Worm (Caenorhabditis elegans) whole organism, midembryonic: ENCODE measurements around the gene F58E6.13.

ENCODE experiments used
- cog-1 ChIP-seq: sonication (generic microtip); optimal IDR thresholded peaks from 2 replicates; lab custom pipeline; 2016; ENCODE audit warnings: missing genetic modification characterization, missing compliant biosample characterization
- ztf-29 ChIP-seq: fragments of 200-800 bp; sonication (Bioruptor generic); IDR thresholded peaks from 2 replicates; pipeline ENCODE4 v1.3.6; 2022; ENCODE audit warnings: missing genetic modification reagents, missing genetic modification characterization, missing compliant biosample characterization

DNA sequence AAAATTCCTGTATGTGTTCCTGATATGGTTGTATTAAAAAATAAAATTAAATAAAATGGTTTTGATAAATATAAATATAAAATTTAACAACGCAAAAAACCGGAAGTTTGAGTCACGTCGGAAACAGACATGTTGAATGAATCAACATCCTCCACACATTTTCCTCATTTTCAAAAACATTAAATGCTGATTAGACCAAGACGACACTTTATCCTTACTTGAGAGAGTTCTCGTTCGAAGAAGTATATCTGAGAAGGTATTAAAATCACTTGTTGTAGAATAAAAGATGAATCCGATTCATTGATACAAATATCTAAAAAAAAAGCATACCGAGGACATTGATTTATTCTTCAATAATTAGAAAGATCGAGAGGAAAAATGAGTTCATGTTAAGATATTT is 53.2 kb downstream of the F58E6.13 start:
- no peak for TF ChIP-seq ztf-29 (GFP tag; lab: Robert Waterston, UW)
- TF ChIP-seq cog-1: no peak
